Worm (Caenorhabditis elegans) whole organism, L4 larva: ENCODE measurements around the gene C24H11.1.

Experiments used
- D1046.2 ChIP-seq: fragments of 200-800 bp; sonication (Bioruptor generic); IDR thresholded peaks from 2 replicates; pipeline ENCODE4 v1.3.6; 2022; ENCODE audit warnings: missing genetic modification characterization, missing compliant biosample characterization
- F37D6.2 ChIP-seq: sonication (generic microtip); optimal IDR thresholded peaks from 2 replicates; lab custom pipeline; 2016; ENCODE audit warnings: mild to moderate bottlenecking, missing genetic modification characterization, missing compliant biosample characterization
- R02D3.7 ChIP-seq: fragments of 150-350 bp; sonication (generic microtip); optimal IDR thresholded peaks from 3 replicates; lab custom pipeline; 2014; ENCODE audit warnings: missing biosample characterization, missing genetic modification characterization
- Y48G9A.11 ChIP-seq: fragments of 200-800 bp; sonication (Bioruptor generic); IDR thresholded peaks from 2 replicates; pipeline ENCODE4 v1.3.6; 2022; ENCODE audit warnings: missing genetic modification reagents, missing genetic modification characterization, missing compliant biosample characterization
- Y5F2A.4 ChIP-seq: fragments of 200-800 bp; sonication (Bioruptor generic); optimal IDR thresholded peaks from 2 replicates; lab custom pipeline; 2018; ENCODE audit warnings: mild to moderate bottlenecking, missing genetic modification characterization, missing compliant biosample characterization
- aly-2 ChIP-seq: sonication (generic microtip); optimal IDR thresholded peaks from 2 replicates; lab custom pipeline; 2018; ENCODE audit warnings: missing biosample characterization, missing genetic modification characterization
- ama-1 ChIP-seq: fragments of 150-350 bp; optimal IDR thresholded peaks from 2 replicates; lab custom pipeline; 2014; ENCODE audit warnings: inconsistent platforms, mixed read lengths
- arid-1 ChIP-seq: fragments of 200-800 bp; sonication (Bioruptor generic); conservative IDR thresholded peaks from 2 replicates; pipeline ENCODE4 v1.3.6; 2022; ENCODE audit warnings: missing genetic modification reagents, missing genetic modification characterization, missing compliant biosample characterization
- ceh-20 ChIP-seq: fragments of 200-800 bp; sonication (Bioruptor generic); IDR thresholded peaks from 2 replicates; pipeline ENCODE4 v1.3.6; 2022; ENCODE audit warnings: missing genetic modification reagents, missing genetic modification characterization, missing compliant biosample characterization
- ceh-28 ChIP-seq: fragments of 150-350 bp; optimal IDR thresholded peaks from 2 replicates; lab custom pipeline; 2014; ENCODE audit warnings: missing biosample characterization, missing genetic modification reagents, missing genetic modification characterization
- ceh-44 ChIP-seq: fragments of 200-800 bp; sonication (Bioruptor generic); IDR thresholded peaks from 2 replicates; pipeline ENCODE4 v1.3.6; 2022; ENCODE audit warnings: missing genetic modification reagents, missing genetic modification characterization, missing compliant biosample characterization
- ceh-62 ChIP-seq: sonication (generic microtip); optimal IDR thresholded peaks from 2 replicates; lab custom pipeline; 2017; ENCODE audit warnings: missing biosample characterization, missing genetic modification characterization
- ces-1 ChIP-seq: fragments of 150-350 bp; sonication (generic microtip); optimal IDR thresholded peaks from 4 replicates; lab custom pipeline; 2014; ENCODE audit warnings: missing biosample characterization, missing genetic modification reagents, missing genetic modification characterization
- daf-12 ChIP-seq: fragments of 150-350 bp; optimal IDR thresholded peaks from 2 replicates; lab custom pipeline; 2014; ENCODE audit warnings: missing biosample characterization, missing genetic modification reagents, missing genetic modification characterization
- daf-16 ChIP-seq, 3 experiments: sonication (generic microtip); optimal IDR thresholded peaks; 2 replicates each; lab custom pipeline; 2016 to 2017; ENCODE audit warnings: missing genetic modification characterization in 3 of 3, missing genetic modification reagents in 3 of 3, mild to moderate bottlenecking in 2 of 3, missing compliant biosample characterization in 2 of 3, missing biosample characterization in 1 of 3, moderate library complexity in 1 of 3
- dmd-6 ChIP-seq: fragments of 200-800 bp; sonication (Bioruptor generic); IDR thresholded peaks from 2 replicates; pipeline ENCODE4 v1.3.6; 2022; ENCODE audit warnings: missing genetic modification reagents, missing genetic modification characterization, missing compliant biosample characterization
- dmd-9 ChIP-seq: fragments of 200-800 bp; sonication (Bioruptor generic); IDR thresholded peaks from 2 replicates; pipeline ENCODE4 v1.3.6; 2022; ENCODE audit warnings: missing genetic modification reagents, missing genetic modification characterization, missing compliant biosample characterization
- duxl-1 ChIP-seq: sonication (generic microtip); optimal IDR thresholded peaks from 2 replicates; lab custom pipeline; 2016; ENCODE audit warnings: mild to moderate bottlenecking, missing genetic modification characterization, moderate library complexity, missing compliant biosample characterization; ENCODE audit not compliant: poor library complexity
- dve-1 ChIP-seq: sonication (generic microtip); optimal IDR thresholded peaks from 2 replicates; lab custom pipeline; 2017; ENCODE audit warnings: antibody characterized with exemption, mild to moderate bottlenecking, missing genetic modification characterization, missing compliant biosample characterization; ENCODE audit not compliant: insufficient read depth
- fos-1 ChIP-seq: fragments of 150-350 bp; optimal IDR thresholded peaks from 2 replicates; lab custom pipeline; 2014; ENCODE audit warnings: missing biosample characterization, missing genetic modification characterization
- lin-29 ChIP-seq: fragments of 200-800 bp; sonication (Bioruptor generic); IDR thresholded peaks from 2 replicates; pipeline ENCODE4 v1.3.6; 2022; ENCODE audit warnings: missing genetic modification reagents, missing genetic modification characterization, missing compliant biosample characterization
- lin-38 ChIP-seq: fragments of 200-800 bp; sonication (Bioruptor generic); IDR thresholded peaks from 2 replicates; pipeline ENCODE4 v1.3.6; 2022; ENCODE audit warnings: missing genetic modification reagents, missing genetic modification characterization, missing compliant biosample characterization
- madf-5 ChIP-seq, 2 experiments: fragments of 200-800 bp; sonication (Bioruptor generic); IDR thresholded peaks; 2 replicates each; pipeline ENCODE4 v1.3.6; 2022; ENCODE audit warnings: missing compliant biosample characterization in 2 of 2, missing genetic modification characterization in 2 of 2
- madf-9 ChIP-seq: fragments of 200-800 bp; sonication (Bioruptor generic); conservative IDR thresholded peaks from 2 replicates; pipeline ENCODE4 v1.3.6; 2022; ENCODE audit warnings: missing genetic modification reagents, missing genetic modification characterization, missing compliant biosample characterization
- mdl-1 ChIP-seq, 2 experiments: fragments of 150-350 bp in 1 of 2; sonication (generic microtip) in 1 of 2; optimal IDR thresholded peaks; 2 replicates each; lab custom pipeline; 2014 to 2017; ENCODE audit warnings: missing biosample characterization in 2 of 2, missing genetic modification characterization in 2 of 2
- mep-1 ChIP-seq: fragments of 150-350 bp; sonication (generic microtip); optimal IDR thresholded peaks from 3 replicates; lab custom pipeline; 2014; ENCODE audit warnings: missing biosample characterization, missing genetic modification characterization
- mes-2 ChIP-seq: sonication (generic microtip); optimal IDR thresholded peaks from 2 replicates; lab custom pipeline; 2016; ENCODE audit warnings: missing genotype, mild to moderate bottlenecking, missing genetic modification characterization, missing compliant biosample characterization; ENCODE audit not compliant: poor library complexity, severe bottlenecking
- mxl-3 ChIP-seq: fragments of 200-800 bp; sonication (Bioruptor generic); optimal IDR thresholded peaks from 2 replicates; lab custom pipeline; 2018; ENCODE audit warnings: mild to moderate bottlenecking, missing genetic modification characterization, missing compliant biosample characterization
- nhr-11 ChIP-seq: fragments of 150-350 bp; optimal IDR thresholded peaks from 2 replicates; lab custom pipeline; 2014; ENCODE audit warnings: missing biosample characterization, missing genetic modification characterization
- nhr-25 ChIP-seq: sonication (generic microtip); optimal IDR thresholded peaks from 2 replicates; lab custom pipeline; 2017; ENCODE audit warnings: missing genetic modification characterization, mild to moderate bottlenecking, missing compliant biosample characterization, antibody characterized with exemption, moderate library complexity, borderline replicate concordance; ENCODE audit not compliant: insufficient read depth
- nhr-28 ChIP-seq: fragments of 150-350 bp; optimal IDR thresholded peaks from 2 replicates; lab custom pipeline; 2014; ENCODE audit warnings: missing biosample characterization, missing genetic modification characterization
- nhr-42 ChIP-seq: fragments of 200-800 bp; sonication (Bioruptor generic); IDR thresholded peaks from 2 replicates; pipeline ENCODE4 v1.3.6; 2022; ENCODE audit warnings: missing genetic modification characterization, missing compliant biosample characterization
- nhr-77 ChIP-seq: fragments of 150-350 bp; optimal IDR thresholded peaks from 2 replicates; lab custom pipeline; 2014; ENCODE audit warnings: missing biosample characterization, missing genetic modification characterization
- pha-4 ChIP-seq, 2 experiments: fragments of 150-350 bp in 1 of 2; fragments of 200-800 bp in 1 of 2; sonication (Bioruptor generic) in 1 of 2; IDR thresholded peaks in 1 of 2; optimal IDR thresholded peaks in 1 of 2; 2 replicates each; pipeline versions ENCODE4 v1.3.6 to Lab custom; 2014 to 2022; ENCODE audit warnings: missing genetic modification characterization in 2 of 2, missing genetic modification reagents in 2 of 2, missing biosample characterization in 1 of 2, missing compliant biosample characterization in 1 of 2
- pqm-1 ChIP-seq: sonication (generic microtip); optimal IDR thresholded peaks from 2 replicates; lab custom pipeline; 2017; ENCODE audit warnings: missing biosample characterization, missing genetic modification characterization
- sdz-12 ChIP-seq: fragments of 200-800 bp; sonication (Bioruptor generic); optimal IDR thresholded peaks from 2 replicates; lab custom pipeline; 2018; ENCODE audit warnings: mild to moderate bottlenecking, missing genetic modification characterization, missing compliant biosample characterization
- set-16 ChIP-seq: fragments of 200-800 bp; sonication (Bioruptor generic); IDR thresholded peaks from 2 replicates; pipeline ENCODE4 v1.3.6; 2022; ENCODE audit warnings: missing genetic modification reagents, missing genetic modification characterization, missing compliant biosample characterization
- skn-1 ChIP-seq: fragments of 150-350 bp; optimal IDR thresholded peaks from 2 replicates; lab custom pipeline; 2014; ENCODE audit warnings: missing biosample characterization, missing genetic modification characterization
- snpc-4 ChIP-seq: fragments of 150-350 bp; optimal IDR thresholded peaks from 2 replicates; lab custom pipeline; 2014; ENCODE audit warnings: missing biosample characterization, missing genetic modification characterization
- tag-97 ChIP-seq: fragments of 200-800 bp; sonication (Bioruptor generic); IDR thresholded peaks from 2 replicates; pipeline ENCODE4 v1.3.6; 2022; ENCODE audit warnings: missing genetic modification characterization, missing compliant biosample characterization
- tra-1 ChIP-seq: fragments of 200-800 bp; sonication (Bioruptor generic); IDR thresholded peaks from 2 replicates; pipeline ENCODE4 v1.3.6; 2022; ENCODE audit warnings: missing genetic modification reagents, missing genetic modification characterization, missing compliant biosample characterization
- vab-7 ChIP-seq: fragments of 200-800 bp; sonication (Bioruptor generic); IDR thresholded peaks from 2 replicates; pipeline ENCODE4 v1.3.6; 2022; ENCODE audit warnings: missing genetic modification reagents, missing genetic modification characterization, missing compliant biosample characterization
- zag-1 ChIP-seq: fragments of 150-350 bp; optimal IDR thresholded peaks from 2 replicates; lab custom pipeline; 2014; ENCODE audit warnings: missing biosample characterization, missing genetic modification characterization
- zfp-2 ChIP-seq: sonication (generic microtip); optimal IDR thresholded peaks from 2 replicates; lab custom pipeline; 2016; ENCODE audit warnings: mild to moderate bottlenecking, missing genetic modification characterization, missing compliant biosample characterization
- zfp-3 ChIP-seq: fragments of 200-800 bp; sonication (Bioruptor generic); conservative IDR thresholded peaks from 2 replicates; pipeline ENCODE4 v1.3.6; 2022; ENCODE audit warnings: missing genetic modification reagents, missing genetic modification characterization, missing compliant biosample characterization
- zip-11 ChIP-seq: fragments of 200-800 bp; sonication (Bioruptor generic); IDR thresholded peaks from 2 replicates; pipeline ENCODE4 v1.3.6; 2022; ENCODE audit warnings: missing genetic modification characterization, missing compliant biosample characterization
- ztf-7 ChIP-seq: fragments of 150-350 bp; optimal IDR thresholded peaks from 2 replicates; lab custom pipeline; 2014; ENCODE audit warnings: missing biosample characterization, missing genetic modification characterization

The C24H11.1 gene

ce11 chrIII:11822407-11822806 lies 34.9 kb downstream of the C24H11.1 start, which contains the start of gene maa-1 (continued):
- TF ChIP-seq ceh-44 (no peak), nhr-77 (tag; lab: Kevin White, UChicago) (peak; percentile 48), dmd-9 (no peak), D1046.2 (GFP tag; lab: Robert Waterston, UW) (no peak), tra-1 (GFP tag; lab: Robert Waterston, UW) (no peak)

DNA sequence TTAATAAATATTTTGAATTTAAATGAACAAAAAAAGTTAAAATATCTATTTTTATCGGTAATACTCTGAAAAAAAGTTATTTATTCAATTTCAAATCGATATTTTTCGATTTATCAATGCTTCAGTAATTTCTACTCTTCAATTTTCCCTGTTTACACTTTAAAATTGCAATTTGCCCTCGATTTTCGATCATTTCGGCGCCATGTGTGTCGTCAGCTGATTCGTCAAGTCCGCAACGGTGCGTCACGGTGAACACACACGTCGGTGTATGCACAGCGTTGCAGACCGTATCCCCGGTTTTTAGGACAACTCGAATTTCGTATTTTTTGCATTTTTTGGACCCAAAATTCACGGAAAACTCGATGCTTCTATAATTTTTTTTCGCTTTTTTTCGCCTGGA lies 35.8 kb downstream of the C24H11.1 start, which contains the start of gene C18D11.3:
Gene C18D11.3 (plus strand): TSS at position 189 of the 400 bp plus-strand sequence.
- TF ChIP-seq daf-16 (GFP tag; optimal IDR thresholded peaks at IDR 0.05; lab: Kevin White, UChicago) (peak in 1 of 2 experiments; percentile 38), daf-16 (tag; optimal IDR thresholded peaks at IDR 0.05; lab: Kevin White, UChicago) (peak; percentile 99), mes-2 (peak; percentile 86), F37D6.2 (tag; lab: Kevin White, UChicago) (peak; percentile 25), pqm-1 (tag; lab: Kevin White, UChicago) (no peak), zfp-2 (tag; lab: Kevin White, UChicago) (no peak), ceh-44 (no peak), dve-1 (tag; lab: Kevin White, UChicago) (peak; percentile 88), fos-1 (tag; lab: Kevin White, UChicago) (no peak), daf-12 (no peak), R02D3.7 (tag; lab: Kevin White, UChicago) (no peak), ceh-20 (0 out of 2 replicates have a peak, but pooled peaks have one; percentile 39), zip-11 (GFP tag; lab: Robert Waterston, UW) (no peak), nhr-28 (peak; percentile 67), snpc-4 (tag; lab: Kevin White, UChicago) (no peak), nhr-11 (tag; lab: Kevin White, UChicago) (peak; percentile 83), Y5F2A.4 (GFP tag; lab: Kevin White, UChicago) (no peak), arid-1 (peak; percentile 48; the same call in 1 of the 2 replicates), nhr-25 (tag; lab: Kevin White, UChicago) (peak; percentile 15), ztf-7 (tag; lab: Kevin White, UChicago) (peak; percentile 56), zag-1 (tag; lab: Kevin White, UChicago) (no peak), nhr-42 (0 out of 2 replicates have a peak, but pooled peaks have one; percentile 19), vab-7 (peak; percentile 69), sdz-12 (GFP tag; lab: Kevin White, UChicago) (no peak), dmd-6 (GFP tag; lab: Robert Waterston, UW) (peak; percentile 87), set-16 (GFP tag; lab: Robert Waterston, UW) (no peak), Y48G9A.11 (no peak), tag-97 (GFP tag; lab: Robert Waterston, UW) (no peak), aly-2 (tag; lab: Kevin White, UChicago) (no peak), zfp-3 (GFP tag; lab: Robert Waterston, UW) (0 out of 2 replicates have a peak, but pooled peaks have one; percentile 18), mdl-1 (tag; optimal IDR thresholded peaks at IDR 0.05; lab: Kevin White, UChicago) (peak in 1 of 2 experiments; percentile 89), duxl-1 (no peak), pha-4 (GFP tag; IDR thresholded peaks at IDR 0.05; lab: Robert Waterston, UW) (peak; percentile 13; the same call in 1 of the 2 replicates), pha-4 (tag; optimal IDR thresholded peaks at IDR 0.05; lab: Kevin White, UChicago) (peak; percentile 21), ceh-62 (no peak), skn-1 (tag; lab: Kevin White, UChicago) (no peak), mep-1 (tag; lab: Kevin White, UChicago) (peak; percentile 90), ceh-28 (tag; lab: Kevin White, UChicago) (no peak), ces-1 (GFP tag; lab: Kevin White, UChicago) (no peak), nhr-77 (tag; lab: Kevin White, UChicago) (peak; percentile 86), mxl-3 (GFP tag; lab: Kevin White, UChicago) (peak; percentile 98), lin-38 (GFP tag; lab: Robert Waterston, UW) (peak; percentile 83), lin-29 (0 out of 2 replicates have a peak, but pooled peaks have one; percentile 48), madf-9 (GFP tag; lab: Robert Waterston, UW) (peak; percentile 55; the same call in 1 of the 2 replicates), ama-1 (lab: Kevin White, UChicago) (peak; percentile 20), madf-5 (GFP tag; IDR thresholded peaks at IDR 0.05; lab: Robert Waterston, UW) (0 out of 4 replicates have a peak, but pooled peaks of 1 of the 2 experiments have one; percentile 8)
